Worm (Caenorhabditis elegans): ENCODE measurements around the gene F09C6.3.

F09C6.3 gene

DNA sequence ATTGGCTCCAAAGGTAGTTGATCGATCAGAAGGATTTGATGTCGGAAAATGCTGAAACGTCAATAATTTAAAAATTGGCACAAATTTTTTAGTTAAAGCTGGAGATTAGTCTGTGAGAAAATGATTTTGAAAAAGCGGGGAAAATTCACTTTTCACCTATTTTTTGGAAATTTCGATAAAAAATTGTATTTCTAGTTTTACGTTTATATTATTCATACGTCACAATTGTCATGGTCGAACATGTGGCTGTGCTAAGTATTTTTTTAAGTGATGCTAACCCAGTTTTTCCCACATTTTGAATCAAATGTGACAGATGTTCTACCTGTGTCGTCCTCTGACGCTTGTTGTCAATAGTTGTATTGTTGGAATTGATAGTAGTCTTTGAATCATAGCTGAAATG is 422 bp downstream of the F09C6.3 start:
- TF ChIP-seq aptf-2 (GFP tag; conservative IDR thresholded peaks at IDR 0.05) (no peak), F52B5.7 (tag; optimal IDR thresholded peaks at IDR 0.05) (no peak), lin-26 (GFP tag; IDR thresholded peaks at IDR 0.05) (no peak), egrh-3 (GFP tag; IDR thresholded peaks at IDR 0.05) (no peak), Y95B8A.8 (GFP tag; IDR thresholded peaks at IDR 0.05) (no peak), nhr-80 (tag; optimal IDR thresholded peaks at IDR 0.05) (no peak), K12H6.12 (tag; optimal IDR thresholded peaks at IDR 0.05) (no peak), sea-2 (GFP tag; IDR thresholded peaks at IDR 0.05) (no peak), lin-35 (GFP tag; optimal IDR thresholded peaks at IDR 0.05) (no peak), lin-54 (GFP tag; optimal IDR thresholded peaks at IDR 0.05) (no peak), hlh-12 (tag; optimal IDR thresholded peaks at IDR 0.05) (no peak), pbrm-1 (GFP tag; IDR thresholded peaks at IDR 0.05) (no peak)

DNA sequence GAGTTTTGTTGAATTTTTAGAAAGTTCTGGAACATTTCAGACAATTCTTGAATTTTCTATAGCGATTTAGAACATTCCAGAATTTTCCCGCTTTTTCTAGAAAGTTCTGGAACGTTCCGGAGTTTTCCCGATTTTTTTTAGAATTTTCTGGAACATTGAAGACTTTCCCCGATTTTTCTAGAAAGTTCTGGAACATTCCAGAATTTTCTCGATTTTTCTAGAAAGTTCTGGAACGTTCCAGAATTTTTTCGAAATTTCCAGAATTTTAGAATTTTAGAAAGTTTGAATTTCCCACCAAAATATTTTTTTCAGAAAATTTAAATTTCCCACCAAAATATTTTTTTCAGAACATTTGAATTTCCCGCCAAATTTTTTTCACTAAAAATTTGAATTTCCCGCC is 2.9 kb downstream of the F09C6.3 start:
- TF ChIP-seq hsf-1 (GFP tag; IDR thresholded peaks at IDR 0.05) = peak; percentile 92

DNA sequence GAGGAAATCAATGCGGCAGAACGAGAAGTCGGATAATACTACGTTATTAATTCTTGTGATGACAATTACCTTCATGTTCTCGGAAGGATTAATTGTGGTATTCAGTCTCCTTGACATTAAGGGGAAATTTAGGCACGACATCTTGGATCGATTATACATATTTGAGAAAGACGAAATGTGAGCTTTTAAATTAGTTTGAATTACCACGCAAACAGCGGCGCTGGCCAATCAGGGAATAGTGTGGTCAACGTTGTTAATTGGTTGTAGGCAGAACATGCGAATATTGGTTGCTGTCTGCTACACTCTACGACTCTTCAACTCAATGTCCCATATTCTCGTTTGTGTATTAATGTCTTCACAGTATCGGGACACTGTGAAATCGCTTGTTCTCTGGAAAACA is 5.0 kb downstream of the F09C6.3 start, which contains the start of gene F49A5.10:
F49A5.10 (plus strand) TSS at position 301 of the 400 bp plus-strand sequence.
- TF ChIP-seq Y95B8A.8 (GFP tag; IDR thresholded peaks at IDR 0.05) (no peak), nhr-179 (tag; optimal IDR thresholded peaks at IDR 0.05) (no peak), tlf-1 (GFP tag; optimal IDR thresholded peaks at IDR 0.05) (no peak), lin-26 (GFP tag; IDR thresholded peaks at IDR 0.05) (no peak), ets-4 (GFP tag; optimal IDR thresholded peaks at IDR 0.05) (no peak)

DNA sequence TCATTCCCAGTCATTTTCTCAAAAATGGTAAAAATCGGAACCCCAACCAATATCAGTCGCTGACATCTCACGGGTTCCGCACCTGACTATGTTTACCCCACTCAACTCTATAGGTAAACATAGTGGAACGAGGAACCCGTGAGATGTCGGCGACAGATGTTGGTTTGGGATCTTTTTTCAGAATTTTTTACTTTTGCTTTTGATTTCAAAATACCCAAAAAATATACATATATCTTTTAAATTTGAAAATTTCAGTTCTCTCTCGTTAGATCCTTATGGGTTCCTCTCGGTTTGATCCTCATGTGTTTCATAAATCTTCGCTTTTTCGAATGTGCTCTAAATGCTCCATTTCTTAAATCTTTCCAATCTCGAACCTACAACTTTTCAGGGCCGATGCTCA is 6.3 kb downstream of the F09C6.3 start, which contains the start of gene srw-23:
srw-23 (plus strand) TSS at position 301 of the 400 bp plus-strand sequence.
- TF ChIP-seq lin-40 (tag; optimal IDR thresholded peaks at IDR 0.05) (no peak), Y79H2A.3 (GFP tag; conservative IDR thresholded peaks at IDR 0.05) (no peak), B0336.3 (GFP tag; IDR thresholded peaks at IDR 0.05) (no peak), hlh-26 (GFP tag; conservative IDR thresholded peaks at IDR 0.05) (no peak), madf-6 (GFP tag; IDR thresholded peaks at IDR 0.05) (no peak), snpc-3.4 (tag; optimal IDR thresholded peaks at IDR 0.05) (no peak), ztf-22 (GFP tag; optimal IDR thresholded peaks at IDR 0.05) (no peak), rec-8 (tag; optimal IDR thresholded peaks at IDR 0.05) (no peak), dpl-1 (GFP tag; optimal IDR thresholded peaks at IDR 0.05) (no peak), Y56A3A.18 (GFP tag; IDR thresholded peaks at IDR 0.05) (no peak), zim-3 (tag; optimal IDR thresholded peaks at IDR 0.05) (no peak), gei-17 (GFP tag; optimal IDR thresholded peaks at IDR 0.05) (no peak), K11D2.4 (GFP tag; IDR thresholded peaks at IDR 0.05) (no peak), C17E4.6 (GFP tag; IDR thresholded peaks at IDR 0.05) (no peak), ekl-4 (GFP tag; IDR thresholded peaks at IDR 0.05) (no peak), somi-1 (GFP tag; optimal IDR thresholded peaks at IDR 0.05) (no peak), hlh-12 (tag; optimal IDR thresholded peaks at IDR 0.05) (no peak), cebp-2 (GFP tag; IDR thresholded peaks at IDR 0.05) (no peak), hrde-1 (tag; optimal IDR thresholded peaks at IDR 0.05; ENCODE audit: borderline replicate concordance) (no peak)
